Fruit fly (Drosophila melanogaster) whole organism, pupa: ENCODE results near the gene Gem2.

ENCODE experiments used
- CG4496 ChIP-seq: fragments of 200-800 bp; sonication (Bioruptor generic); IDR thresholded peaks from 3 replicates; pipeline ENCODE4 v1.3.6; 2022; ENCODE audit warnings: missing biosample characterization, missing genetic modification characterization
- Snoo ChIP-seq: fragments of 200-800 bp; sonication (Bioruptor generic); optimal IDR thresholded peaks from 3 replicates; lab custom pipeline; 2017; ENCODE audit warnings: missing biosample characterization, mild to moderate bottlenecking, missing genetic modification characterization, inconsistent platforms
- gl ChIP-seq: fragments of 200-800 bp; sonication (Bioruptor generic); optimal IDR thresholded peaks from 2 replicates; lab custom pipeline; 2018; ENCODE audit warnings: missing biosample characterization, mild to moderate bottlenecking, missing genetic modification characterization

dm6 chr3L:19096032-19096431 lies 4.1 kb downstream of the Gem2 start, which contains the start of gene CNPYb:
- TF ChIP-seq gl (tag; lab: Kevin White, UChicago) = no peak
- TF ChIP-seq CG4496 (GFP tag; lab: Robert Waterston, UW) = no peak
- no peak for TF ChIP-seq Snoo (tag; lab: Kevin White, UChicago)
